Worm (Caenorhabditis elegans) whole organism, L1 larva: ENCODE measurements around the gene C01G10.17.

Source experiments
- C04F5.9 ChIP-seq: sonication (generic microtip); optimal IDR thresholded peaks from 2 replicates; lab custom pipeline; 2016; ENCODE audit warnings: missing genetic modification characterization, missing compliant biosample characterization
- C16A3.4 ChIP-seq: fragments of 150-350 bp; optimal IDR thresholded peaks from 2 replicates; lab custom pipeline; 2014; ENCODE audit warnings: missing biosample characterization, missing genetic modification characterization
- C34B4.2 ChIP-seq: sonication (generic microtip); optimal IDR thresholded peaks from 2 replicates; lab custom pipeline; 2017; ENCODE audit warnings: mild to moderate bottlenecking, missing genetic modification characterization, missing compliant biosample characterization
- F16B12.6 ChIP-seq: fragments of 150-350 bp; optimal IDR thresholded peaks from 2 replicates; lab custom pipeline; 2014; ENCODE audit warnings: missing biosample characterization, missing genetic modification characterization
- Y116A8C.19 ChIP-seq: sonication (generic microtip); optimal IDR thresholded peaks from 2 replicates; lab custom pipeline; 2016; ENCODE audit warnings: missing compliant biosample characterization, missing genetic modification characterization, borderline replicate concordance
- aha-1 ChIP-seq: fragments of 150-350 bp; optimal IDR thresholded peaks from 2 replicates; lab custom pipeline; 2014; ENCODE audit warnings: missing biosample characterization, missing genetic modification characterization
- alr-1 ChIP-seq: fragments of 200-800 bp; sonication (Bioruptor generic); optimal IDR thresholded peaks from 2 replicates; lab custom pipeline; 2018; ENCODE audit warnings: borderline replicate concordance, mild to moderate bottlenecking, missing genetic modification characterization, missing compliant biosample characterization
- ama-1 ChIP-seq: fragments of 150-350 bp; optimal IDR thresholded peaks from 2 replicates; lab custom pipeline; 2014
- ceh-63 ChIP-seq: fragments of 200-800 bp; sonication (Bioruptor generic); optimal IDR thresholded peaks from 2 replicates; lab custom pipeline; 2018; ENCODE audit warnings: mild to moderate bottlenecking, missing genetic modification characterization, missing compliant biosample characterization
- ceh-8 ChIP-seq: fragments of 200-800 bp; sonication (Bioruptor generic); optimal IDR thresholded peaks from 2 replicates; lab custom pipeline; 2018; ENCODE audit warnings: mild to moderate bottlenecking, missing genetic modification characterization, moderate library complexity, missing compliant biosample characterization
- ceh-82 ChIP-seq, 3 experiments: fragments of 150-350 bp in 1 of 3; sonication (generic microtip) in 2 of 3; optimal IDR thresholded peaks; 2 replicates each; lab custom pipeline; 2014 to 2017; ENCODE audit warnings: missing biosample characterization in 3 of 3, missing genetic modification characterization in 3 of 3
- ceh-88 ChIP-seq: fragments of 200-800 bp; sonication (Bioruptor generic); IDR thresholded peaks from 2 replicates; pipeline ENCODE4 v1.3.6; 2022; ENCODE audit warnings: missing genetic modification characterization, missing compliant biosample characterization
- ceh-90 ChIP-seq: sonication (generic microtip); optimal IDR thresholded peaks from 2 replicates; lab custom pipeline; 2016; ENCODE audit warnings: missing genetic modification characterization, missing compliant biosample characterization
- ces-1 ChIP-seq: fragments of 150-350 bp; optimal IDR thresholded peaks from 2 replicates; lab custom pipeline; 2014; ENCODE audit warnings: missing biosample characterization, missing genetic modification reagents, missing genetic modification characterization
- egl-27 ChIP-seq, 2 experiments: fragments of 150-350 bp in 1 of 2; sonication (generic microtip); optimal IDR thresholded peaks; 3 replicates each; lab custom pipeline; 2017 to 2018; ENCODE audit warnings: missing biosample characterization in 2 of 2, missing genetic modification characterization in 2 of 2, missing genetic modification reagents in 2 of 2
- elt-2 ChIP-seq: sonication (generic microtip); optimal IDR thresholded peaks from 2 replicates; lab custom pipeline; 2016; ENCODE audit warnings: missing genetic modification characterization, mild to moderate bottlenecking, inconsistent platforms, missing compliant biosample characterization, missing genetic modification reagents
- ets-5 ChIP-seq: fragments of 200-800 bp; sonication (Bioruptor generic); IDR thresholded peaks from 2 replicates; pipeline ENCODE4 v1.3.6; 2022; ENCODE audit warnings: missing genetic modification characterization, missing compliant biosample characterization
- fkh-10 ChIP-seq: sonication (generic microtip); optimal IDR thresholded peaks from 2 replicates; lab custom pipeline; 2017; ENCODE audit warnings: missing biosample characterization, missing genetic modification reagents, missing genetic modification characterization
- fkh-4 ChIP-seq: sonication (generic microtip); optimal IDR thresholded peaks from 2 replicates; lab custom pipeline; 2016; ENCODE audit warnings: missing compliant biosample characterization, missing genetic modification characterization, borderline replicate concordance
- fkh-8 ChIP-seq: sonication (generic microtip); optimal IDR thresholded peaks from 2 replicates; lab custom pipeline; 2016; ENCODE audit warnings: mild to moderate bottlenecking, missing genetic modification characterization, missing compliant biosample characterization
- fos-1 ChIP-seq: fragments of 150-350 bp; optimal IDR thresholded peaks from 2 replicates; lab custom pipeline; 2014; ENCODE audit warnings: missing biosample characterization, missing genetic modification characterization
- hlh-4 ChIP-seq: sonication (generic microtip); optimal IDR thresholded peaks from 2 replicates; lab custom pipeline; 2016; ENCODE audit warnings: mild to moderate bottlenecking, missing genetic modification characterization, missing compliant biosample characterization
- irx-1 ChIP-seq: sonication (generic microtip); optimal IDR thresholded peaks from 2 replicates; lab custom pipeline; 2016; ENCODE audit warnings: missing genetic modification characterization, missing compliant biosample characterization
- jun-1 ChIP-seq: fragments of 150-350 bp; optimal IDR thresholded peaks from 2 replicates; lab custom pipeline; 2014; ENCODE audit warnings: missing biosample characterization, missing genetic modification reagents, missing genetic modification characterization
- lin-35 ChIP-seq, 2 experiments: fragments of 150-350 bp; optimal IDR thresholded peaks; 2 replicates each; lab custom pipeline; 2014; ENCODE audit warnings: missing biosample characterization in 2 of 2, missing genetic modification characterization in 2 of 2, missing genetic modification reagents in 2 of 2
- lir-3 ChIP-seq: sonication (generic microtip); optimal IDR thresholded peaks from 2 replicates; lab custom pipeline; 2016; ENCODE audit warnings: mild to moderate bottlenecking, missing genetic modification characterization, moderate library complexity, missing compliant biosample characterization; ENCODE audit not compliant: poor library complexity
- lsy-2 ChIP-seq, 2 experiments: fragments of 150-350 bp; optimal IDR thresholded peaks; 2 replicates each; lab custom pipeline; 2014; ENCODE audit warnings: missing biosample characterization in 2 of 2, missing genetic modification characterization in 2 of 2
- mab-9 ChIP-seq: fragments of 200-800 bp; sonication (Bioruptor generic); IDR thresholded peaks from 2 replicates; pipeline ENCODE4 v1.3.6; 2022; ENCODE audit warnings: missing genetic modification reagents, missing genetic modification characterization, missing compliant biosample characterization
- mdl-1 ChIP-seq, 2 experiments: fragments of 150-350 bp; optimal IDR thresholded peaks; 2 replicates each; lab custom pipeline; 2014 to 2017; ENCODE audit warnings: missing biosample characterization in 2 of 2, missing genetic modification characterization in 2 of 2, inconsistent platforms in 1 of 2
- mef-2 ChIP-seq: fragments of 150-350 bp; optimal IDR thresholded peaks from 2 replicates; lab custom pipeline; 2014; ENCODE audit warnings: missing biosample characterization, missing genetic modification characterization
- nhr-11 ChIP-seq: fragments of 150-350 bp; optimal IDR thresholded peaks from 2 replicates; lab custom pipeline; 2014; ENCODE audit warnings: missing biosample characterization, missing genetic modification characterization
- nhr-12 ChIP-seq: sonication (generic microtip); optimal IDR thresholded peaks from 2 replicates; lab custom pipeline; 2017; ENCODE audit warnings: missing biosample characterization, missing genetic modification characterization
- nhr-19 ChIP-seq: fragments of 200-800 bp; sonication (Bioruptor generic); conservative IDR thresholded peaks from 2 replicates; pipeline ENCODE4 v1.3.6; 2022; ENCODE audit warnings: missing genetic modification characterization, missing compliant biosample characterization
- nhr-20 ChIP-seq: sonication (generic microtip); optimal IDR thresholded peaks from 2 replicates; lab custom pipeline; 2016; ENCODE audit warnings: mild to moderate bottlenecking, missing genetic modification characterization, missing compliant biosample characterization
- nhr-28 ChIP-seq: fragments of 150-350 bp; optimal IDR thresholded peaks from 2 replicates; lab custom pipeline; 2014; ENCODE audit warnings: missing biosample characterization, missing genetic modification characterization
- nhr-47 ChIP-seq: sonication (generic microtip); optimal IDR thresholded peaks from 2 replicates; lab custom pipeline; 2016; ENCODE audit warnings: mild to moderate bottlenecking, missing genetic modification characterization, moderate library complexity, missing compliant biosample characterization
- nhr-71 ChIP-seq: sonication (generic microtip); optimal IDR thresholded peaks from 2 replicates; lab custom pipeline; 2016; ENCODE audit warnings: mild to moderate bottlenecking, missing genetic modification characterization, moderate library complexity, missing compliant biosample characterization
- nhr-85 ChIP-seq: sonication (generic microtip); peaks from one replicate; lab custom pipeline; 2016; ENCODE audit warnings: missing genetic modification characterization, inconsistent platforms, missing compliant biosample characterization
- nhr-90 ChIP-seq: sonication (generic microtip); optimal IDR thresholded peaks from 2 replicates; lab custom pipeline; 2016; ENCODE audit warnings: mild to moderate bottlenecking, missing genetic modification characterization, missing compliant biosample characterization; ENCODE audit not compliant: poor library complexity
- pag-3 ChIP-seq: sonication (generic microtip); optimal IDR thresholded peaks from 2 replicates; lab custom pipeline; 2017; ENCODE audit warnings: missing genetic modification characterization, mild to moderate bottlenecking, missing compliant biosample characterization, antibody characterized with exemption, borderline replicate concordance; ENCODE audit not compliant: insufficient read depth
- pqm-1 ChIP-seq: sonication (generic microtip); optimal IDR thresholded peaks from 3 replicates; lab custom pipeline; 2017; ENCODE audit warnings: missing biosample characterization, missing genetic modification characterization
- snu-23 ChIP-seq: sonication (generic microtip); optimal IDR thresholded peaks from 2 replicates; lab custom pipeline; 2016; ENCODE audit warnings: missing genetic modification characterization, missing compliant biosample characterization
- sox-4 ChIP-seq: sonication (generic microtip); optimal IDR thresholded peaks from 2 replicates; lab custom pipeline; 2016; ENCODE audit warnings: missing genetic modification characterization, missing compliant biosample characterization
- sup-37 ChIP-seq: fragments of 200-800 bp; sonication (Bioruptor generic); optimal IDR thresholded peaks from 2 replicates; lab custom pipeline; 2018; ENCODE audit warnings: mild to moderate bottlenecking, missing genetic modification characterization, missing compliant biosample characterization
- tbx-2 ChIP-seq: sonication (generic microtip); optimal IDR thresholded peaks from 2 replicates; lab custom pipeline; 2016; ENCODE audit warnings: missing genetic modification characterization, missing compliant biosample characterization
- tlp-1 ChIP-seq: fragments of 150-350 bp; optimal IDR thresholded peaks from 2 replicates; lab custom pipeline; 2014; ENCODE audit warnings: missing biosample characterization, missing genetic modification characterization
- unc-30 ChIP-seq: sonication (generic microtip); optimal IDR thresholded peaks from 2 replicates; lab custom pipeline; 2017; ENCODE audit warnings: missing biosample characterization, missing genetic modification characterization
- unc-98 ChIP-seq: fragments of 200-800 bp; sonication (Bioruptor generic); IDR thresholded peaks from 2 replicates; pipeline ENCODE4 v1.3.6; 2022; ENCODE audit warnings: missing genetic modification characterization, missing compliant biosample characterization
- xbp-1 ChIP-seq: sonication (generic microtip); optimal IDR thresholded peaks from 2 replicates; lab custom pipeline; 2016; ENCODE audit warnings: missing genetic modification characterization, missing compliant biosample characterization
- ztf-11 ChIP-seq, 2 experiments: sonication (generic microtip); optimal IDR thresholded peaks; 2 replicates each; lab custom pipeline; 2016 to 2017; ENCODE audit warnings: missing genetic modification characterization in 2 of 2, missing biosample characterization in 1 of 2, missing compliant biosample characterization in 1 of 2
- ztf-4 ChIP-seq: fragments of 150-350 bp; optimal IDR thresholded peaks from 2 replicates; lab custom pipeline; 2014; ENCODE audit warnings: missing biosample characterization, missing genetic modification characterization

C01G10.17 gene

DNA sequence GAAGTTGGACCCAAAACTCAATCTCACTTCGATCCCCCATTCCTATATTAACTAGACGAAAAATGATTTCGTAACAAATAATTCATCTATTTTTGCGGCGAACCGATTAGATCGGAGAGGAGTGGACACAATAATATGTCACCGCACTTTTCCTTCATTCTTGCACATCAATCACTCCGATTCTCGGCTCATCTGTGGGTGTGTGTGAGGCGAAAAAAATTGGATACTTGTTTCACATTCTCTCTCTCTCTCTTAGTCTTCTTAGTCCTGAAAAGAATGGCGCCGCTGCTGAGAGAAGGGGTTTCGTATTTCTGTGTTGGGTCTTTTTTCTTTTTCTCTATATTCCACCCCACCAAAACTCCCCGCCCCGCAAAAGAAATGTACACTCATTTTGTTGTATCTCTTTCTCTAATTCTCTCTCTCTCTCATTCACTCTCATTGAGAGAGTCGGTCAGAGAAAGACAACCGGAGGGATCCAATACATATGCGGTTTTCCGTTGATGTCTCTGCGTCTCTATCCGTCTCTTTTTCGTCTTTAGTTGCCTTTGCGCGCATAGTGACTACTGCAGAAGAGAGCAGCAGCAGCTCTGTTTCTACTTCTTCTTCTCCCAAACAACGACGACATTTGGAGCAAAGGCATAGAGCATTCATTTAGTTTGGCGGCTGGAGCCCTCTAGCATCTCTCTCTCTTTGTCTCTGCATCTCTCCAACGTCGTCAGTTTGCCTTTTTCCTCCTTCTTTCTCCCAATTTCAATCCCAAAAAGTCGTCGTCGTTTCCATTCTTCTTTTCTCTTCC, 19.3 kb upstream of the C01G10.17 start, which contains the start of gene unc-76 (continued):
- TF ChIP-seq ceh-82 (tag; optimal IDR thresholded peaks at IDR 0.05; lab: Kevin White, UChicago) (peak; percentile 49 to 84 (median 70)), ceh-63 (GFP tag; lab: Kevin White, UChicago) (no peak), elt-2 (tag; lab: Kevin White, UChicago) (no peak), C34B4.2 (no peak), unc-30 (tag; lab: Kevin White, UChicago) (no peak), pag-3 (tag; lab: Kevin White, UChicago) (no peak), alr-1 (tag; lab: Kevin White, UChicago) (no peak), nhr-20 (tag; lab: Kevin White, UChicago) (peak; percentile 81), nhr-85 (tag; lab: Kevin White, UChicago) (peak; percentile 88), nhr-90 (tag; lab: Kevin White, UChicago) (peak; percentile 13), unc-98 (GFP tag; lab: Robert Waterston, UW) (no peak), sox-4 (tag; lab: Kevin White, UChicago) (peak; percentile 14), jun-1 (peak; percentile 81), lir-3 (tag; lab: Kevin White, UChicago) (peak; percentile 81), lin-35 (GFP tag; optimal IDR thresholded peaks at IDR 0.05; lab: Kevin White, UChicago) (peak; percentile 38 to 70), ztf-4 (tag; lab: Kevin White, UChicago) (peak; percentile 53), aha-1 (tag; lab: Kevin White, UChicago) (peak; percentile 7), F16B12.6 (peak; percentile 12), nhr-47 (tag; lab: Kevin White, UChicago) (peak; percentile 88), tlp-1 (tag; lab: Kevin White, UChicago) (no peak), hlh-4 (tag; lab: Kevin White, UChicago) (no peak), nhr-71 (peak; percentile 94), mdl-1 (tag; optimal IDR thresholded peaks at IDR 0.05; lab: Kevin White, UChicago) (peak in 1 of 2 experiments; percentile 50), snu-23 (GFP tag; lab: Kevin White, UChicago) (peak; percentile 90), Y116A8C.19 (tag; lab: Kevin White, UChicago) (no peak), fkh-4 (tag; lab: Kevin White, UChicago) (peak; percentile 40), fos-1 (tag; lab: Kevin White, UChicago) (peak; percentile 77), C04F5.9 (tag; lab: Kevin White, UChicago) (no peak), ceh-8 (peak; percentile 58), sup-37 (GFP tag; lab: Kevin White, UChicago) (no peak), nhr-19 (GFP tag; lab: Robert Waterston, UW) (peak; percentile 81), C16A3.4 (tag; lab: Kevin White, UChicago) (peak; percentile 66), xbp-1 (peak; percentile 80), ceh-88 (GFP tag; lab: Robert Waterston, UW) (no peak; the same call in 1 of the 2 replicates), fkh-10 (GFP tag; lab: Kevin White, UChicago) (peak; percentile 56), pqm-1 (no peak), fkh-8 (peak; percentile 95), lsy-2 (tag; optimal IDR thresholded peaks at IDR 0.05; lab: Kevin White, UChicago) (peak; percentile 76 to 87), mab-9 (GFP tag; lab: Robert Waterston, UW) (peak; percentile 74), ama-1 (lab: Kevin White, UChicago) (no peak), nhr-12 (tag; lab: Kevin White, UChicago) (no peak), irx-1 (tag; lab: Kevin White, UChicago) (peak; percentile 80), mef-2 (tag; lab: Kevin White, UChicago) (peak; percentile 55), nhr-11 (tag; lab: Kevin White, UChicago) (peak; percentile 63), ztf-11 (tag; optimal IDR thresholded peaks at IDR 0.05; lab: Kevin White, UChicago) (peak in 1 of 2 experiments; percentile 58), ces-1 (GFP tag; lab: Kevin White, UChicago) (no peak), ets-5 (GFP tag; lab: Robert Waterston, UW) (no peak), ceh-90 (tag; lab: Kevin White, UChicago) (no peak), tbx-2 (tag; lab: Kevin White, UChicago) (peak; percentile 91), nhr-28 (no peak), egl-27 (tag; optimal IDR thresholded peaks at IDR 0.05; lab: Kevin White, UChicago) (peak; percentile 58 to 76)
